Fruit fly (Drosophila melanogaster): ENCODE data around the gene CG6729.

CG6729 gene

dm6 chr2L:10703281-10703680 lies 40.5 kb downstream of the CG6729 start, which contains the start of gene CG6415 (continued):
- no peak for TF ChIP-seq chinmo (GFP tag; IDR thresholded peaks at IDR 0.05; ENCODE audit: partially characterized antibody)
- TF ChIP-seq CG4360 (GFP tag; IDR thresholded peaks at IDR 0.05): 0 out of 2 replicates have a peak, but pooled peaks have one; percentile 36
- no peak for TF ChIP-seq pzg (GFP tag; optimal IDR thresholded peaks at IDR 0.05)
- TF ChIP-seq CG17361 (GFP tag; IDR thresholded peaks at IDR 0.05): peak; percentile 77
- TF ChIP-seq br (optimal IDR thresholded peaks at IDR 0.05): no peak
- peak; percentile 45 for TF ChIP-seq Myb (GFP tag; optimal IDR thresholded peaks at IDR 0.05)
- TF ChIP-seq CG32772 (GFP tag; IDR thresholded peaks at IDR 0.05): peak; percentile 72
- peak; percentile 25 for TF ChIP-seq slou (GFP tag; optimal IDR thresholded peaks at IDR 0.05)
- peak; percentile 40 for TF ChIP-seq Six4 (GFP tag; optimal IDR thresholded peaks at IDR 0.05)
- TF ChIP-seq CG15514 (GFP tag; optimal IDR thresholded peaks at IDR 0.05): peak; percentile 44
- peak; percentile 76 for TF ChIP-seq Awh (GFP tag; IDR thresholded peaks at IDR 0.05)
- TF ChIP-seq Nf-YA (GFP tag; IDR thresholded peaks at IDR 0.05): no peak
- TF ChIP-seq lab (GFP tag; optimal IDR thresholded peaks at IDR 0.05): peak; percentile 85
- peak; percentile 70 for TF ChIP-seq CG11247 (GFP tag; IDR thresholded peaks at IDR 0.05)
- TF ChIP-seq C15 (GFP tag; IDR thresholded peaks at IDR 0.05): peak; percentile 70; the same call in 2 of the 3 replicates
- peak; percentile 44 for TF ChIP-seq CG6765 (GFP tag; optimal IDR thresholded peaks at IDR 0.05)
- TF ChIP-seq CG32532 (GFP tag; IDR thresholded peaks at IDR 0.05): peak; percentile 68; the same call in 1 of the 2 replicates
- no peak for TF ChIP-seq CkIIα-i1 (GFP tag; IDR thresholded peaks at IDR 0.05)
- peak in 1 of 2 experiments; percentile 63 for TF ChIP-seq Hr51 (GFP tag; optimal IDR thresholded peaks at IDR 0.05)
- TF ChIP-seq gsb (GFP tag; IDR thresholded peaks at IDR 0.05): peak; percentile 42; the same call in 1 of the 2 replicates
- TF ChIP-seq Trl (optimal IDR thresholded peaks at IDR 0.05): no peak
- TF ChIP-seq Trl (GFP tag; optimal IDR thresholded peaks at IDR 0.05): peak; percentile 47
- TF ChIP-seq CG5180 (GFP tag; optimal IDR thresholded peaks at IDR 0.05): peak; percentile 46
- peak; percentile 72 for TF ChIP-seq CG11085 (GFP tag; IDR thresholded peaks at IDR 0.05)
- TF ChIP-seq gcm2 (GFP tag; optimal IDR thresholded peaks at IDR 0.05): no peak
- TF ChIP-seq HHEX (GFP tag; optimal IDR thresholded peaks at IDR 0.05): peak; percentile 70
- no peak for TF ChIP-seq mld (GFP tag; IDR thresholded peaks at IDR 0.05; ENCODE audit: partially characterized antibody)
- TF ChIP-seq CG6689 (GFP tag; IDR thresholded peaks at IDR 0.05): peak; percentile 63
- TF ChIP-seq Stat92E (GFP tag; optimal IDR thresholded peaks at IDR 0.05): no peak
- no peak for TF ChIP-seq CG6683 (GFP tag; optimal IDR thresholded peaks at IDR 0.05)
- peak; percentile 71 for TF ChIP-seq CG7786 (GFP tag; optimal IDR thresholded peaks at IDR 0.05)
- peak; percentile 80 for TF ChIP-seq CG14014 (GFP tag; IDR thresholded peaks at IDR 0.05)
- TF ChIP-seq ttk (GFP tag; IDR thresholded peaks at IDR 0.05): peak; percentile 74
- no peak for TF ChIP-seq Dp (GFP tag; optimal IDR thresholded peaks at IDR 0.05)
- TF ChIP-seq lbe (GFP tag; optimal IDR thresholded peaks at IDR 0.05): peak; percentile 47
- peak; percentile 70 for TF ChIP-seq Sox102F (GFP tag; optimal IDR thresholded peaks at IDR 0.05)
- peak; percentile 81 for TF ChIP-seq CG15696 (tag; optimal IDR thresholded peaks at IDR 0.05)
- TF ChIP-seq lola (GFP tag; optimal IDR thresholded peaks at IDR 0.05): peak in 1 of 3 experiments; percentile 70
- TF ChIP-seq onecut (GFP tag; IDR thresholded peaks at IDR 0.05): peak; percentile 45; the same call in 1 of the 2 replicates
- peak; percentile 64 for TF ChIP-seq CG12219 (GFP tag; optimal IDR thresholded peaks at IDR 0.05)
- peak; percentile 48 for TF ChIP-seq CG1602 (GFP tag; optimal IDR thresholded peaks at IDR 0.05)
- peak; percentile 51 for TF ChIP-seq HmgZ (tag; optimal IDR thresholded peaks at IDR 0.05)
- TF ChIP-seq jumu (GFP tag; optimal IDR thresholded peaks at IDR 0.05): peak; percentile 46
- TF ChIP-seq nerfin-2 (GFP tag; IDR thresholded peaks at IDR 0.05; ENCODE audit: partially characterized antibody): no peak
- TF ChIP-seq NK7.1 (GFP tag; optimal IDR thresholded peaks at IDR 0.05): peak; percentile 48
- no peak for TF ChIP-seq Dref (GFP tag; IDR thresholded peaks at IDR 0.05)
- TF ChIP-seq gfzf (GFP tag; optimal IDR thresholded peaks at IDR 0.05): no peak
- peak; percentile 53 for TF ChIP-seq B-H1 (GFP tag; IDR thresholded peaks at IDR 0.05)
- TF ChIP-seq Ravus (GFP tag; IDR thresholded peaks at IDR 0.05): peak; percentile 4; the same call in 1 of the 2 replicates
- peak; percentile 70 for TF ChIP-seq CG12155 (GFP tag; optimal IDR thresholded peaks at IDR 0.05)
- 0 out of 2 replicates have a peak, but pooled peaks have one; percentile 37 for TF ChIP-seq Oaz (GFP tag; IDR thresholded peaks at IDR 0.05)

Data from whole organism, embryonic.